Worm (Caenorhabditis elegans) whole organism, L4 larva: ENCODE measurements around the gene ncs-3.

ENCODE experiments used
- F26F4.8 ChIP-seq: fragments of 200-800 bp; sonication (Bioruptor generic); conservative IDR thresholded peaks from 2 replicates; pipeline ENCODE4 v1.3.6; 2022; ENCODE audit warnings: missing genetic modification characterization, missing compliant biosample characterization
- daf-12 ChIP-seq: fragments of 150-350 bp; optimal IDR thresholded peaks from 2 replicates; lab custom pipeline; 2014; ENCODE audit warnings: missing biosample characterization, missing genetic modification reagents, missing genetic modification characterization
- fkh-10 ChIP-seq: fragments of 150-350 bp; optimal IDR thresholded peaks from 2 replicates; lab custom pipeline; 2014; ENCODE audit warnings: missing biosample characterization, missing genetic modification reagents, missing genetic modification characterization
- hif-1 ChIP-seq, 2 experiments: sonication (generic microtip); optimal IDR thresholded peaks; 2 replicates each; lab custom pipeline; 2016 to 2017; ENCODE audit warnings: missing compliant biosample characterization in 2 of 2, missing genetic modification characterization in 2 of 2, missing genetic modification reagents in 2 of 2, missing genotype in 2 of 2, mild to moderate bottlenecking in 1 of 2
- lin-1 ChIP-seq: fragments of 200-800 bp; sonication (Bioruptor generic); IDR thresholded peaks from 2 replicates; pipeline ENCODE4 v1.3.6; 2022; ENCODE audit warnings: missing genetic modification reagents, missing genetic modification characterization, missing compliant biosample characterization
- mdl-1 ChIP-seq, 2 experiments: fragments of 150-350 bp in 1 of 2; sonication (generic microtip) in 1 of 2; optimal IDR thresholded peaks; 2 replicates each; lab custom pipeline; 2014 to 2017; ENCODE audit warnings: missing biosample characterization in 2 of 2, missing genetic modification characterization in 2 of 2
- nhr-10 ChIP-seq: fragments of 150-350 bp; optimal IDR thresholded peaks from 2 replicates; lab custom pipeline; 2014; ENCODE audit warnings: missing biosample characterization, missing genetic modification characterization
- nhr-111 ChIP-seq: fragments of 200-800 bp; sonication (Bioruptor generic); optimal IDR thresholded peaks from 2 replicates; lab custom pipeline; 2018; ENCODE audit warnings: mild to moderate bottlenecking, missing genetic modification characterization, missing compliant biosample characterization
- nhr-42 ChIP-seq: fragments of 200-800 bp; sonication (Bioruptor generic); IDR thresholded peaks from 2 replicates; pipeline ENCODE4 v1.3.6; 2022; ENCODE audit warnings: missing genetic modification characterization, missing compliant biosample characterization
- skn-1 ChIP-seq: fragments of 150-350 bp; optimal IDR thresholded peaks from 2 replicates; lab custom pipeline; 2014; ENCODE audit warnings: missing biosample characterization, missing genetic modification characterization
- spr-3 ChIP-seq: fragments of 200-800 bp; sonication (Bioruptor generic); optimal IDR thresholded peaks from 2 replicates; lab custom pipeline; 2018; ENCODE audit warnings: mild to moderate bottlenecking, missing genetic modification characterization, missing compliant biosample characterization
- tra-1 ChIP-seq: fragments of 200-800 bp; sonication (Bioruptor generic); IDR thresholded peaks from 2 replicates; pipeline ENCODE4 v1.3.6; 2022; ENCODE audit warnings: missing genetic modification reagents, missing genetic modification characterization, missing compliant biosample characterization
- vab-7 ChIP-seq: fragments of 200-800 bp; sonication (Bioruptor generic); IDR thresholded peaks from 2 replicates; pipeline ENCODE4 v1.3.6; 2022; ENCODE audit warnings: missing genetic modification reagents, missing genetic modification characterization, missing compliant biosample characterization

ce11 chrX:1046156-1046831, 7.6 kb upstream of the ncs-3 start, which contains the start of gene vpat-1:
- TF ChIP-seq daf-12 (tag; lab: Kevin White, UChicago) (no peak), lin-1 (GFP tag; lab: Robert Waterston, UW) (no peak), nhr-10 (tag; lab: Kevin White, UChicago) (no peak), vab-7 (no peak), tra-1 (GFP tag; lab: Robert Waterston, UW) (no peak), nhr-111 (GFP tag; lab: Kevin White, UChicago) (no peak), mdl-1 (tag; optimal IDR thresholded peaks at IDR 0.05; lab: Kevin White, UChicago) (no peak), nhr-42 (GFP tag; lab: Robert Waterston, UW) (no peak), hif-1 (tag; optimal IDR thresholded peaks at IDR 0.05; lab: Kevin White, UChicago) (no peak), skn-1 (tag; lab: Kevin White, UChicago) (no peak), fkh-10 (no peak), F26F4.8 (GFP tag; lab: Robert Waterston, UW) (no peak), spr-3 (GFP tag; lab: Kevin White, UChicago) (no peak)
